Fruit fly (Drosophila melanogaster) whole organism, larva: Measurements from ENCODE around the gene RpL36.

Experiments used
- noc ChIP-seq: fragments of 200-800 bp; sonication (Bioruptor generic); optimal IDR thresholded peaks from 3 replicates; lab custom pipeline; 2019; ENCODE audit warnings: missing biosample characterization, mild to moderate bottlenecking, missing genetic modification characterization, moderate library complexity

RpL36 gene

DNA sequence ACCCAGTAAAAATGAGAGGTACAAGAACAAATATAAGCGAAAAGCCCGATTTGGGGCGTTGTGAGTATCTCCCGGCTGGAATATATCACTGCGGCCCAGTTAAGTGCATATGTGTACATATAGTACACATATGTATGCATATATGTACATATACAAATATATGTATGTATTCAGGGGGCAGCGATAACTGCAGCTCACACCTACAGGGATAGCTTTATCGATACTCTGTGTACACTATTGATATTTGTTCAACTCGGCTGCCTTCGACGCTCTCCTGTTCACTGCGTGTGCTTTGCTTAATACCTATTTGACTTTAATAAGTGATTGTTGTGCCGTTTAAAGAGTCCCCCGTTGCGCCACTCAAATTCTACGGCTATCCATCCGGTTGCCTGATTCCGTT lies 47.5 kb downstream of the RpL36 start, which contains the start of gene vnd:
Gene vnd, plus strand, starts transcription at position 297 of the 400 bp plus-strand sequence.
- no peak for TF ChIP-seq noc (tag; lab: Kevin White, UChicago)

DNA sequence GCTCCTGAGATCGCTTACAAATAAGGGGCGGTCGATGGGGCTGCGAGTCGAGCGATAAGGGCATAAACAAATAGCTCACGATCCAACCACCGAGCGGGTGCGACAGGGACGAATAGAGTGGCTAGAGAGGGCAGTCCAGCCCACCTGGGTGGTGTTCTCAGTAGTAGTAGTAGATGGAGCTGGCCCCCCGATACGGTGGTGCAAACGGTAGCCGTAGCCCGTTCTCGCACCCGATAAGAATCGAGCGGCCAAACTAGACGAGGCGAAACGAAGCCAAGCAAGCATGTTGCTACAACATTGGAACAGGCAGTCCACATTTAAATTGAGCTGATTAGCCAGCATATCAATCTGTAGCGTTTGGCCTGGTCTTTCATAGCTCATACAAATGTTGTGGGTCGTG lies 48.6 kb downstream of the RpL36 start:
- no peak for TF ChIP-seq noc (tag; lab: Kevin White, UChicago)
